Fruit fly (Drosophila melanogaster): ENCODE results near the gene spri.

Gene spri

dm6 chrX:10570142-10570756 lies 15.0 kb downstream of the spri start (continued):
- TF ChIP-seq psq (GFP tag; optimal IDR thresholded peaks at IDR 0.05): no peak
- TF ChIP-seq stwl (tag; optimal IDR thresholded peaks at IDR 0.05): no peak
- peak; percentile 61 for TF ChIP-seq esg (GFP tag; conservative IDR thresholded peaks at IDR 0.05)
- no peak for TF ChIP-seq pan (optimal IDR thresholded peaks at IDR 0.05)
- TF ChIP-seq pan (GFP tag; optimal IDR thresholded peaks at IDR 0.05 in 1 of 2, IDR thresholded peaks at IDR 0.05 in 1 of 2): peak in 1 of 2 experiments; percentile 29
- TF ChIP-seq E2f1 (GFP tag; IDR thresholded peaks at IDR 0.05): peak; percentile 27; the same call in 1 of the 2 replicates
- no peak for TF ChIP-seq nerfin-2 (GFP tag; IDR thresholded peaks at IDR 0.05; ENCODE audit: partially characterized antibody)
- no peak for TF ChIP-seq Asciz (GFP tag; optimal IDR thresholded peaks at IDR 0.05)
- TF ChIP-seq CG15696 (tag; optimal IDR thresholded peaks at IDR 0.05): no peak
- TF ChIP-seq cg (GFP tag; optimal IDR thresholded peaks at IDR 0.05): no peak
- TF ChIP-seq NK7.1 (GFP tag; optimal IDR thresholded peaks at IDR 0.05): no peak
- TF ChIP-seq crp (GFP tag; optimal IDR thresholded peaks at IDR 0.05): no peak
- no peak for TF ChIP-seq Aef1 (GFP tag; IDR thresholded peaks at IDR 0.05)
- TF ChIP-seq CG11456 (GFP tag; IDR thresholded peaks at IDR 0.05): no peak
- TF ChIP-seq Side (GFP tag; optimal IDR thresholded peaks at IDR 0.05): no peak
- no peak for TF ChIP-seq Tbp (GFP tag; optimal IDR thresholded peaks at IDR 0.05)
- TF ChIP-seq mam (GFP tag; optimal IDR thresholded peaks at IDR 0.05): peak; percentile 32
- TF ChIP-seq H15 (GFP tag; IDR thresholded peaks at IDR 0.05): 0 out of 3 replicates have a peak, but pooled peaks have one; percentile 25
- no peak for TF ChIP-seq D19B (GFP tag; optimal IDR thresholded peaks at IDR 0.05)
- TF ChIP-seq CG13287 (GFP tag; IDR thresholded peaks at IDR 0.05; ENCODE audit: partially characterized antibody): no peak
- no peak for TF ChIP-seq Lhr (GFP tag; optimal IDR thresholded peaks at IDR 0.05)
- no peak for TF ChIP-seq Sry-δ (GFP tag; optimal IDR thresholded peaks at IDR 0.05)
- TF ChIP-seq CG18599 (GFP tag; optimal IDR thresholded peaks at IDR 0.05): peak; percentile 61
- TF ChIP-seq ranshi (GFP tag; IDR thresholded peaks at IDR 0.05): peak; percentile 54
- no peak for TF ChIP-seq CG6272 (GFP tag; IDR thresholded peaks at IDR 0.05)
- no peak for TF ChIP-seq CG11085 (GFP tag; IDR thresholded peaks at IDR 0.05)
- TF ChIP-seq hb (GFP tag; IDR thresholded peaks at IDR 0.05; ENCODE audit: partially characterized antibody): no peak
- peak; percentile 4 for TF ChIP-seq CG1602 (GFP tag; optimal IDR thresholded peaks at IDR 0.05)
- no peak for TF ChIP-seq CG17802 (tag; optimal IDR thresholded peaks at IDR 0.05)
- no peak for TF ChIP-seq Ets97D (GFP tag; optimal IDR thresholded peaks at IDR 0.05)
- peak; percentile 74 for TF ChIP-seq Oli (tag; optimal IDR thresholded peaks at IDR 0.05)
- TF ChIP-seq run (tag; optimal IDR thresholded peaks at IDR 0.05): no peak
- TF ChIP-seq Fer1 (GFP tag; optimal IDR thresholded peaks at IDR 0.05): peak; percentile 45
- peak; percentile 65 for TF ChIP-seq CG7839 (tag; optimal IDR thresholded peaks at IDR 0.05)
- TF ChIP-seq CG7786 (GFP tag; optimal IDR thresholded peaks at IDR 0.05): peak; percentile 34
- TF ChIP-seq Oaz (GFP tag; IDR thresholded peaks at IDR 0.05): peak; percentile 13; the same call in 1 of the 2 replicates
- no peak for TF ChIP-seq CG8765 (GFP tag; IDR thresholded peaks at IDR 0.05)
- peak; percentile 20 for TF ChIP-seq Chrac-16 (GFP tag; optimal IDR thresholded peaks at IDR 0.05)
- TF ChIP-seq Elba2 (GFP tag; optimal IDR thresholded peaks at IDR 0.05): no peak
- peak; percentile 38 for TF ChIP-seq Ssrp (tag; optimal IDR thresholded peaks at IDR 0.05)
- no peak for TF ChIP-seq CG8478 (optimal IDR thresholded peaks at IDR 0.05)
- TF ChIP-seq CG33557 (GFP tag; optimal IDR thresholded peaks at IDR 0.05): no peak
- TF ChIP-seq dan (GFP tag; IDR thresholded peaks at IDR 0.05): no peak
- peak; percentile 39 for TF ChIP-seq her (GFP tag; optimal IDR thresholded peaks at IDR 0.05)
- no peak for TF ChIP-seq CG16815 (GFP tag; optimal IDR thresholded peaks at IDR 0.05)
- TF ChIP-seq Hsf (GFP tag; optimal IDR thresholded peaks at IDR 0.05): peak; percentile 47
- peak; percentile 48; the same call in 1 of the 2 replicates for TF ChIP-seq wor (GFP tag; IDR thresholded peaks at IDR 0.05)
- TF ChIP-seq twi (tag; optimal IDR thresholded peaks at IDR 0.05): no peak
- TF ChIP-seq CG12299 (tag; optimal IDR thresholded peaks at IDR 0.05): no peak
- peak; percentile 82 for TF ChIP-seq ci (GFP tag; IDR thresholded peaks at IDR 0.05)
- TF ChIP-seq CG9876 (GFP tag; optimal IDR thresholded peaks at IDR 0.05): no peak

Data from whole organism, embryonic.